Worm (Caenorhabditis elegans) whole organism, early embryonic: Measurements from ENCODE around the gene C36E8.6.

Source experiments
- B0310.2 ChIP-seq: sonication (generic microtip); optimal IDR thresholded peaks from 2 replicates; lab custom pipeline; 2016; ENCODE audit warnings: mild to moderate bottlenecking, missing genetic modification characterization, missing compliant biosample characterization
- F13C5.2 ChIP-seq: sonication (generic microtip); optimal IDR thresholded peaks from 2 replicates; lab custom pipeline; 2017; ENCODE audit warnings: mild to moderate bottlenecking, missing genetic modification characterization, inconsistent platforms, missing compliant biosample characterization
- aly-1 ChIP-seq: sonication (generic microtip); optimal IDR thresholded peaks from 2 replicates; lab custom pipeline; 2016; ENCODE audit warnings: missing genetic modification characterization, missing compliant biosample characterization
- ama-1 ChIP-seq: fragments of 150-350 bp; optimal IDR thresholded peaks from 2 replicates; lab custom pipeline; 2014
- ceh-13 ChIP-seq: fragments of 200-800 bp; sonication (Bioruptor generic); optimal IDR thresholded peaks from 2 replicates; lab custom pipeline; 2018; ENCODE audit warnings: mild to moderate bottlenecking, missing genetic modification characterization, missing compliant biosample characterization
- ceh-36 ChIP-seq: sonication (generic microtip); optimal IDR thresholded peaks from 2 replicates; lab custom pipeline; 2016; ENCODE audit warnings: missing genetic modification characterization, inconsistent platforms, missing compliant biosample characterization
- ets-7 ChIP-seq: sonication (generic microtip); optimal IDR thresholded peaks from 2 replicates; lab custom pipeline; 2016; ENCODE audit warnings: missing genotype, missing genetic modification characterization, missing compliant biosample characterization
- flt-1 ChIP-seq: fragments of 200-800 bp; sonication (Bioruptor generic); IDR thresholded peaks from 2 replicates; pipeline ENCODE4 v1.3.6; 2022; ENCODE audit warnings: missing genetic modification characterization, missing compliant biosample characterization
- hmbx-1 ChIP-seq: sonication (generic microtip); optimal IDR thresholded peaks from 2 replicates; lab custom pipeline; 2016; ENCODE audit warnings: mild to moderate bottlenecking, missing genetic modification characterization, missing compliant biosample characterization
- hmg-4 ChIP-seq: fragments of 200-800 bp; sonication (Bioruptor generic); optimal IDR thresholded peaks from 2 replicates; lab custom pipeline; 2018; ENCODE audit warnings: mild to moderate bottlenecking, missing genetic modification characterization, missing compliant biosample characterization
- hnd-1 ChIP-seq: sonication (generic microtip); optimal IDR thresholded peaks from 2 replicates; lab custom pipeline; 2016; ENCODE audit warnings: missing genetic modification characterization, missing compliant biosample characterization
- pes-1 ChIP-seq: fragments of 200-800 bp; sonication (Bioruptor generic); IDR thresholded peaks from 2 replicates; pipeline ENCODE4 v1.3.6; 2022; ENCODE audit warnings: missing genetic modification reagents, missing genetic modification characterization, missing compliant biosample characterization
- scrt-1 ChIP-seq: fragments of 200-800 bp; sonication (Bioruptor generic); IDR thresholded peaks from 2 replicates; pipeline ENCODE4 v1.3.6; 2022; ENCODE audit warnings: missing genetic modification characterization, missing compliant biosample characterization
- sea-1 ChIP-seq: fragments of 200-800 bp; sonication (Bioruptor generic); conservative IDR thresholded peaks from 2 replicates; pipeline ENCODE4 v1.3.6; 2022; ENCODE audit warnings: missing genetic modification characterization, missing compliant biosample characterization
- tbx-11 ChIP-seq: fragments of 200-800 bp; sonication (Bioruptor generic); IDR thresholded peaks from 2 replicates; pipeline ENCODE4 v1.3.6; 2022; ENCODE audit warnings: missing genetic modification characterization, missing compliant biosample characterization
- tbx-37 ChIP-seq: fragments of 200-800 bp; sonication (Bioruptor generic); conservative IDR thresholded peaks from 2 replicates; pipeline ENCODE4 v1.3.6; 2022; ENCODE audit warnings: missing genetic modification reagents, missing genetic modification characterization, missing compliant biosample characterization
- tra-4 ChIP-seq: sonication (generic microtip); optimal IDR thresholded peaks from 2 replicates; lab custom pipeline; 2017; ENCODE audit warnings: missing genetic modification characterization, missing compliant biosample characterization

The C36E8.6 gene

ce11 chrIII:3987759-3988158 lies at the start of gene C36E8.6:
Gene C36E8.6 (plus strand): TSS chrIII:3988059.
- TF ChIP-seq aly-1, result no peak
- TF ChIP-seq scrt-1, result no peak
- TF ChIP-seq sea-1 (GFP tag; lab: Robert Waterston, UW), result no peak
- TF ChIP-seq tbx-37 (GFP tag; lab: Robert Waterston, UW), result no peak
- no peak for TF ChIP-seq tra-4 (tag; lab: Kevin White, UChicago)
- TF ChIP-seq flt-1 (GFP tag; lab: Robert Waterston, UW), result no peak
- TF ChIP-seq F13C5.2 (tag; lab: Kevin White, UChicago), result no peak
- no peak for TF ChIP-seq hmg-4 (GFP tag; lab: Kevin White, UChicago)
- no peak for TF ChIP-seq hmbx-1 (tag; lab: Kevin White, UChicago)
- no peak for TF ChIP-seq ets-7 (tag; lab: Kevin White, UChicago)
- TF ChIP-seq ama-1, result no peak
- TF ChIP-seq B0310.2 (tag; lab: Kevin White, UChicago), result no peak
- no peak for TF ChIP-seq ceh-13 (GFP tag; lab: Kevin White, UChicago)
- no peak for TF ChIP-seq hnd-1 (tag; lab: Kevin White, UChicago)
- no peak for TF ChIP-seq tbx-11 (GFP tag; lab: Robert Waterston, UW)
- no peak for TF ChIP-seq pes-1 (GFP tag; lab: Robert Waterston, UW)

DNA sequence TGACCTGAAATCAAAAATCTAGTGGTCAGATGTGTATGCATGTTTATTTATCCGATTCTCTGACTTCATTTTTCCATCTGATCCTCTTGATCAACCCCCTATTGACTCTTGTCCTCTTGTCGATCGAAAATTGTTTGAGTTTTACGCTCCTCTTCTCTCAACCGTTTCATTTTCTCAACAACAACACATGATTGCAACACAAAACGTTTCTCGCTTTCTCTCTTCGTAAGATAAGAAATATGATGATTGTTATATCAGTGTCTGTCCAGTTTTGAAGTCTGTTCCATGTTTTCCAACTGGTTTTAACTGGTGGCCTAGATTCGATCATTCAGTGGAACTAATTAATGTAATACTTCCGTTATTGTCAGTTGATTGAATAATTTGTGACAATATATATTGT lies 35.8 kb upstream of the C36E8.6 start:
- no peak for TF ChIP-seq pes-1 (GFP tag; lab: Robert Waterston, UW)
- no peak for TF ChIP-seq aly-1
- no peak for TF ChIP-seq F13C5.2 (tag; lab: Kevin White, UChicago)
- no peak for TF ChIP-seq flt-1 (GFP tag; lab: Robert Waterston, UW)
- TF ChIP-seq scrt-1, result no peak
- no peak for TF ChIP-seq tbx-37 (GFP tag; lab: Robert Waterston, UW)
- no peak for TF ChIP-seq hmg-4 (GFP tag; lab: Kevin White, UChicago)
- no peak for TF ChIP-seq ceh-36 (tag; lab: Kevin White, UChicago)
- no peak for TF ChIP-seq tbx-11 (GFP tag; lab: Robert Waterston, UW)
- TF ChIP-seq tra-4 (tag; lab: Kevin White, UChicago), result no peak
- TF ChIP-seq B0310.2 (tag; lab: Kevin White, UChicago), result no peak

- no peak for TF ChIP-seq flt-1 (GFP tag; lab: Robert Waterston, UW)
- no peak for TF ChIP-seq aly-1
Observed at ce11 chrIII:3953235-3953634, 34.6 kb upstream of the C36E8.6 start.

DNA sequence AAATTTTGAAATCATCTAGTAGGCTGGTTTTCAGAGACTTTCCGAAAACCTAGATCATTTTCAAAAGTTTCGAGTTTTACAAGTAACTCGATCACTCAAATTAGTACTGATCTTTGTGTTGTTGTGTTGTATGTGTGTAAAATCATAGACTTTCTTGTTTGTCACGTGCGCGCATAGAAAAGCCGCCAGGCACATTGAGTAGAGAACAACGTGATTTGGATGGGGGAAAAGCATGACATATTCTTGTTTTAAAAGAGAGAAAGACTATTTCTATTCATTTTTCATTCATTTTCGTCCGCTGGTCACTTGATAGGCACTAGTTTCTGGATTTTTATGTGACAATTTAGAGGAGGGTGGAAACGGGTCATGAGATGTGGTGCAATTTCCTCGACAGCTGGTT lies 33.6 kb upstream of the C36E8.6 start:
- no peak for TF ChIP-seq tbx-11 (GFP tag; lab: Robert Waterston, UW)
- no peak for TF ChIP-seq hmbx-1 (tag; lab: Kevin White, UChicago)
- TF ChIP-seq scrt-1, result no peak
- TF ChIP-seq tbx-37 (GFP tag; lab: Robert Waterston, UW), result no peak
- TF ChIP-seq ama-1, result no peak
- TF ChIP-seq flt-1 (GFP tag; lab: Robert Waterston, UW), result no peak
- TF ChIP-seq ceh-36 (tag; lab: Kevin White, UChicago), result no peak
- no peak for TF ChIP-seq hnd-1 (tag; lab: Kevin White, UChicago)
- no peak for TF ChIP-seq tra-4 (tag; lab: Kevin White, UChicago)
- no peak for TF ChIP-seq aly-1
- no peak for TF ChIP-seq sea-1 (GFP tag; lab: Robert Waterston, UW)
- no peak for TF ChIP-seq B0310.2 (tag; lab: Kevin White, UChicago)
- TF ChIP-seq ets-7 (tag; lab: Kevin White, UChicago), result no peak
- no peak for TF ChIP-seq F13C5.2 (tag; lab: Kevin White, UChicago)
- no peak for TF ChIP-seq hmg-4 (GFP tag; lab: Kevin White, UChicago)
- TF ChIP-seq pes-1 (GFP tag; lab: Robert Waterston, UW), result no peak
- no peak for TF ChIP-seq ceh-13 (GFP tag; lab: Kevin White, UChicago)

DNA sequence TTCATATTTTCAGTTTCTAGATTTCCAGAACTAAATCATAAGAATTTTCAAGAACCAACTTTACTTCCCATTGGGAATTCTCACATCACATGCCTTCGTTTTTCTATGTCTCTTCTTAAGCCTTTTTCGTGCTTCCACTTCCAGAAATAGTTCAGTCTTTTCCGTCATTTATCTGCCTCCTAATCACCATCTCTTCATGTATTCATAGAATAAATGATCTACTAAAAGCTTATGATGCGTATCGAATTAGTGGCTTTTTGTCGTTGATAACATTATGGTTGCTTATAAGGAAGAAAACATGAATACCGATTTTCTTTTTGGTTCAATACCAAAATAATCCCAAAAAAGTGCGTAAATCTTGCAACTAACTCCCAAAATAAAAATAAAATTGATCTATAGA lies 33.0 kb upstream of the C36E8.6 start:
- TF ChIP-seq pes-1 (GFP tag; lab: Robert Waterston, UW), result no peak
- no peak for TF ChIP-seq B0310.2 (tag; lab: Kevin White, UChicago)
- TF ChIP-seq flt-1 (GFP tag; lab: Robert Waterston, UW), result no peak
- no peak for TF ChIP-seq scrt-1
- no peak for TF ChIP-seq ceh-13 (GFP tag; lab: Kevin White, UChicago)

DNA sequence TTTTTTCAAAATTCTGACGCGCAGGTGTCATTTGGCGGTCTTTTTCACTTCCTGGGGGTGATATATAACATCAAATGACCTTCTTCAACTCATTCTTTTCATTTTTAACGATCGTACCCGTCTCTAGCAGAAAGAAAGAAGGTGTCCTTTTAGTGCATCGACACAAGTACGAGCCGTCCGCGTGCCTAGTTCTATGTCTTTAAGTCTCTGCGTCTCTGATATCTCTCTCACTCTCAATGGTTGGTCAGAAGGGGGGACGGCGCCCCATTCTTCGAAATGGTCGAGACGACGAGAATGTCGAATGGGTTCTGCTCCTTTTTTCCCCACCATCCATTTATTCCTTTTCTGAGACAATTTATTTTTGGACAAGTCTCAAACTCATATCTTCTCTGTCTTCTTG lies 32.2 kb upstream of the C36E8.6 start:
- TF ChIP-seq tbx-11 (GFP tag; lab: Robert Waterston, UW) (no peak), F13C5.2 (tag; lab: Kevin White, UChicago) (no peak), pes-1 (GFP tag; lab: Robert Waterston, UW) (no peak), B0310.2 (tag; lab: Kevin White, UChicago) (no peak), flt-1 (GFP tag; lab: Robert Waterston, UW) (no peak), hnd-1 (tag; lab: Kevin White, UChicago) (no peak), ets-7 (tag; lab: Kevin White, UChicago) (no peak)

DNA sequence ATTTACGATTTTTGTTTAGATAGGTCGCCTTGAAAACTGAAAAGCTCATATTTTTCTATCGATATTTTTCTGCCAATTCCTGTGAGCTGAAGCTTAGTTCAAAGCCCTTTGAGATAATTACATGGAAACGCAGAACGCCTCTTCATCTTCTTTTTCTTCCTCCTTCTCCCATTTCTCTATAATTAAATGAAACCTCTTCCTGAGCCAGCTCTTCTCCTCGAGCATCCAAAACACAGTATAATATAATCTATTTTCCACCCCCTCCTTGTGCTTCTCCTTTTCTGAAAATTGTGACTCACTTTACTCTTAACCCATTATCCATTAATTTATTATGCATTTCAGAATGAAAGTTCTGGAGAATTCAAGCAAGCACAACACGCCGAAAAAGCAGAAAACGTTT lies 31.6 kb upstream of the C36E8.6 start, which contains the start of gene F37A8.5:
F37A8.5 (plus strand) TSS at position 332 of the 400 bp plus-strand sequence.
- TF ChIP-seq ceh-13 (GFP tag; lab: Kevin White, UChicago), result no peak
- TF ChIP-seq aly-1, result no peak
- no peak for TF ChIP-seq ceh-36 (tag; lab: Kevin White, UChicago)
- TF ChIP-seq tra-4 (tag; lab: Kevin White, UChicago), result no peak
- TF ChIP-seq ets-7 (tag; lab: Kevin White, UChicago), result no peak
- no peak for TF ChIP-seq F13C5.2 (tag; lab: Kevin White, UChicago)
- TF ChIP-seq scrt-1, result no peak

DNA sequence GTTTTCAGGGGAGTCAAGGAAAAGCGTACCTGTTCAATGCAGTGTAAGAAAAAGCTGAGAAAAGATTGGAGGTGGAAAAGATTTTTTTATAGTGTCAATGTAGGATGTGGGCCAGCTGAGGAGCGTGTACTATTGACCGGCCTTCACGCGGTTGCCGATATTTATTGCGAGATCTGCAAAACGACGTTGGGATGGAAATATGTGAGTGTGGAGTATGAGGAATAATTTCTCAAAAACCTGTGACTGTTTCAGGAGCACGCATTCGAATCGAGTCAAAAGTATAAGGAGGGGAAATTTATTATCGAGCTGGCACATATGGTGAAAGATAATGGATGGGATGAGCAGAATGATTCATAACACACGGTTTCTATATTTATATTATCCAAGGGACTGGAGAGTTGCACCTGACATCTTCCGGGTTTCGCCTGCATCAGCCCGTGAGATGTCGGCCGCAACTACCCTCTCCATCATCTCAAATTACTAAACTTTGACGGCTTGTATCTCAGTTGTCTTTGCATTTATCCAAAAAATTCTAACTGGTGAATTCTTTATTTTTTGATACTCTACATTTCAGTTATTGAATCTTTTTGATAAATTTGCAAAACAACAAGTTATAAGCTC lies 30.6 kb upstream of the C36E8.6 start:
- TF ChIP-seq ets-7 (tag; lab: Kevin White, UChicago), result no peak
- TF ChIP-seq sea-1 (GFP tag; lab: Robert Waterston, UW), result no peak
- TF ChIP-seq aly-1, result no peak
- TF ChIP-seq B0310.2 (tag; lab: Kevin White, UChicago), result no peak
- no peak for TF ChIP-seq tra-4 (tag; lab: Kevin White, UChicago)
- no peak for TF ChIP-seq tbx-11 (GFP tag; lab: Robert Waterston, UW)
- TF ChIP-seq ceh-13 (GFP tag; lab: Kevin White, UChicago), result no peak
- no peak for TF ChIP-seq hnd-1 (tag; lab: Kevin White, UChicago)
- no peak for TF ChIP-seq tbx-37 (GFP tag; lab: Robert Waterston, UW)
- TF ChIP-seq hmg-4 (GFP tag; lab: Kevin White, UChicago), result no peak
- TF ChIP-seq hmbx-1 (tag; lab: Kevin White, UChicago), result no peak
- TF ChIP-seq scrt-1, result no peak
- TF ChIP-seq F13C5.2 (tag; lab: Kevin White, UChicago), result no peak
- TF ChIP-seq pes-1 (GFP tag; lab: Robert Waterston, UW), result no peak
- no peak for TF ChIP-seq flt-1 (GFP tag; lab: Robert Waterston, UW)
- TF ChIP-seq ama-1, result no peak
